Worm (Caenorhabditis elegans) whole organism, L4 larva: ENCODE results near the gene pad-2.

Source experiments
- duxl-1 ChIP-seq: sonication (generic microtip); optimal IDR thresholded peaks from 2 replicates; lab custom pipeline; 2016; ENCODE audit warnings: mild to moderate bottlenecking, missing genetic modification characterization, moderate library complexity, missing compliant biosample characterization; ENCODE audit not compliant: poor library complexity
- nhr-28 ChIP-seq: fragments of 150-350 bp; optimal IDR thresholded peaks from 2 replicates; lab custom pipeline; 2014; ENCODE audit warnings: missing biosample characterization, missing genetic modification characterization

ce11 chrIII:10261682-10262081 is 17.2 kb upstream of the pad-2 start, which contains the start of gene bbs-5:
- TF ChIP-seq duxl-1 (tag; lab: Kevin White, UChicago) (no peak), nhr-28 (no peak)
